Fruit fly (Drosophila melanogaster) S2 (cell line): ENCODE measurements around the gene fax.

ENCODE experiments used
- CG8478 ChIP-seq: fragments of >200 bp; optimal IDR thresholded peaks from 2 replicates; lab custom pipeline; 2018
- CTCF ChIP-seq, 2 experiments: fragments of >200 bp; optimal IDR thresholded peaks; 2 replicates each; lab custom pipeline; 2018

fax gene

DNA sequence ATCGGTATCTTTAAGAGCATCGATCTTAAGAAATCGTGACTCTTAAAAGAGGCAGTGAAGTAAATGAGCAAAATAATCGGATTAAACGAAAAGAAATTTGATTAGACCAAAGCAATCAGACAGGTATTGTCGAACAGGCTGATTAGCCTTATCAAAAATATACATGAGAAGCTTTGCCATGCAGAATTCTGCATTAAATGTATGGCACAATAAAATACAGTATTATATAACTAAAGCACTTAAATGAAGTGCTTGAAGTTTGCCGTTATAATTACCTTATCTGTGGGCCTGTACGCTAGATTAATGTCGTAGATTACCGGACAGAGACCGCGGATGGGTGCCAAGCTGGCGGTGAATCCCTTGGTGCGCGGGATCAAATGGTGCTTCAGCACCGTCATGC is 28.6 kb downstream of the fax start:
- no peak for TF ChIP-seq CTCF (optimal IDR thresholded peaks at IDR 0.05; lab: Kevin White, UChicago)
- TF ChIP-seq CG8478 (lab: Kevin White, UChicago), result no peak

DNA sequence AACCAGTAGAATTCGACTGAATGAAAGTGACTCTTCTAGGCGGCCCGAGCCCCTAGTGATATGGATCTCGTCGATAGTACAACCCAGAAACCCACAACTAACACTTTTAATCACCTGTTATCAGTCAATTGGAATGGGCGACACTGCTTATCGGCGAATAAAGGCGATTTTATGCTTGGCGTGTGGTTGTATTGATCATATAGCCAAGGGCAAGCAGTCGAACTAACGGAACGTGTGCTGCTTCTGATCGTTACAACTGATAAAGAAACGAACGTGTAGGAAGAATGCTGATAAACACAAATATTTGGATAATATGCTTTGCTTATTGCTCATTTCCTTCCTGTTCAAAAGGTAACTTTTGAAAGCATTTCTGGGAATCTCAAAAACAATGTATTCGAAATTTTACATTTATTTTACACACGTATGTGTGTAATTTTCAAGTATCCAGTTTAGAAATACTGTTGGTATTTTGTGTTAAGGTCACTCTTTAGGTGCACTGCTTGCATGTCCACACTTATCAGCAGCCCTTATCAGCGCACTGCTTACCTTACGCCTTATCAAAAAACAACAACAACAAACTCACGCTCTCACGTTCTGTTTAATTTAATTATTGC is 30.3 kb downstream of the fax start, which contains the start of gene Agpat4:
Gene Agpat4 (minus strand): TSS at position 387 of the 614 bp plus-strand sequence.
- TF ChIP-seq CTCF (optimal IDR thresholded peaks at IDR 0.05; lab: Kevin White, UChicago), result peak in 1 of 2 experiments; percentile 33
- no peak for TF ChIP-seq CG8478 (lab: Kevin White, UChicago)

DNA sequence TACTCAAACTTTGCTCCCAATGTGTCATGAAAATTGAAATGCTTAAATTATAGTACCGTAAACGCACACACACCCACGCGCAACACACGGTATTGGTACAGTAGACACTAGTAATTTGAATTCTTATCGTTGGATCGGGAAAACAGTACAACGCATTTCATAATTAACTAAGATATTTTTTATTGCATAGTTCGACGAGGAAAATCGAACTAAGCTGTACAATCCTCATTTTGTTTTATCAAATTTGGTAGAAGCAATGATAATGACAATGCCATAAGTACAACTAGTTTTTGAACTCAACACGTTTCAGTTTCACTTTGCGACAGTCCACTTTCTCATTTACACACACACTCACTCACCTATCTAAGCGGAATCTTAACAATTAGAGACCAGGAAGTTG is 30.9 kb downstream of the fax start:
- TF ChIP-seq CTCF (optimal IDR thresholded peaks at IDR 0.05; lab: Kevin White, UChicago), result no peak
- no peak for TF ChIP-seq CG8478 (lab: Kevin White, UChicago)

DNA sequence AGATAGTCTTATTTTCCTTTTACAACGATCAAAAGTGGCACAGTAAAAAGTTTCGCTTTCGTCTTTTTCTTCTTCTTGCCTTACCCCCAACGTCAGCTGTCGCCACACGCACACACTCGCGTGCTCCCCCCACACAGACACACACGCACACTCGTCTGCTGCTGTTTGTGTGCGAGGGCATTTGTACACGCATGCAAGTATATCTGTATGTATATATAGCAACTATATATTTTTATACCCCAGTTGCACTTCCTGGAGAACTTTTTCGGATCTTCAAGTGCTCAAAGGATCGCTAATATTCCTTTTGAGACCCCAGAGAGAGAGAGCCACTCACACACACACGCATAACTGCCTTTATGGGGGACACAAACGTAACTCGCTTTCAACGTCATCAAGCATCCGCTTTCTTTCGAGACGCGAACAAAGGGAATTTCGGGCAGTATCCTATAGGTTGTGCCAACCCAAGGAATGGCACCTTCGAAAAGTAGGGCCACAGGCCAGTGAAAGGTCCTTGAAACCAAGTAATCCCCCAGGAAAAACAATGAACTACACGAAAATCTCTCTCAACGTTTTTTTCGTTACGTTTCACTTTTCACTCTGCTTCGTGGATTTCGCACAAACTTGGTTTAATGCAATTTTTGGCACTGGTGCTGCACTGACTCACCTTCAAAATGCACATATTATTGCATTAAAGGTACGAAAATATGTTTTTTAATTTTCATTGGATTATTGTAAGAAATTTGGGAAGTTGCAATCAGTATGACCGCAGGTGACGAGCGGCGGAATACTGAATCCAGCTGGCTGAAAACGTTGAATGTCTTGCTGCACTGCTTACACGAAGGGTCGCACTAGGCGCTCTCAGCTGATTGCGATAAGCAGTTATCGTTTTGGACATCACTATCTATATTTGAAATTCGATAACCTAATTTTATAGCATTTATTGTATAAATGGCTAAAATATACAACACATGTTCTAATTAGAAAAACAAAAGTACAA is 33.6 kb downstream of the fax start, which contains the start of gene roq:
Gene roq (minus strand): TSS at position 799 of the 997 bp plus-strand sequence.
- TF ChIP-seq CG8478 (lab: Kevin White, UChicago) (no peak), CTCF (optimal IDR thresholded peaks at IDR 0.05; lab: Kevin White, UChicago) (peak; percentile 15 to 44)

DNA sequence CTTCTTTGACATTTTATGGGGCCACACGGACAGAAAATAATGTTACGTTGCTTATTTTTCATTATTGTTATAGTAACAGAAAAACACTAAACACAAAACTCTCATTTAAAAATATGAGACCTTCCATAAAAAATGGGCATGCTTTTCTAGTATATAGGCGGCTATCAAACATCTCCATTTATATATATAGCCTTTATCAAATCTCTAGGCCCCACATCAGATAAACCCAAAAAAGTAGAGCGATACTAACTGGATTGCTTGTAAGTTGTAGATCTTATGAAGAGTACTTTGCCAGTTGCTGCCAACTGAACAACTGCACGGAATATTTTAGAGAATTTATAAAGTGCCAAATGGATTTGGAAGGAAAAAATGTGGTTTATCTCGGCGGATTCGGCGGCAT is 42.1 kb downstream of the fax start, which contains the start of gene CG18814:
Gene CG18814 (plus strand): TSS at position 301 of the 400 bp plus-strand sequence.
- TF ChIP-seq CTCF (optimal IDR thresholded peaks at IDR 0.05; lab: Kevin White, UChicago) (no peak), CG8478 (lab: Kevin White, UChicago) (no peak)

DNA sequence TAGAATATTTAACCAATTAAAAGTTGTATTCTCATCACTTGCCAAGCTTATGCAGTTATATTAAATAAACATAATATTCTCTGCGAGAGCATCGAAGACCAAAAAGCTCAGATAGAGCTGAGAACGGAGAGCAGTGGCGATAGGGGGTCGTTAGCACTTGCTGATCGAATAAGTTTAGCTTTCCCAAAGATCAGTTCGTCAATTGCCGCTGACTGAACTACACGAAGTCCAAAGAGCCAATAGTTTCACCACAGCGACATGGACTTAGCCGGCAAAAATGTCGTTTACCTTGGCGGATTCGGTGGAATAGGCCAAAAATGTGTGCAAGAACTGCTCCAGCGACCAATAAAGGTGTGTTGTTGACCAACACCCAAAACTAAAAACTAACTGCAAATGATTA is 43.4 kb downstream of the fax start, which contains the start of gene CG4842:
Gene CG4842 (plus strand): TSS at position 191 of the 400 bp plus-strand sequence.
- TF ChIP-seq CG8478 (lab: Kevin White, UChicago) (no peak), CTCF (optimal IDR thresholded peaks at IDR 0.05; lab: Kevin White, UChicago) (no peak)

DNA sequence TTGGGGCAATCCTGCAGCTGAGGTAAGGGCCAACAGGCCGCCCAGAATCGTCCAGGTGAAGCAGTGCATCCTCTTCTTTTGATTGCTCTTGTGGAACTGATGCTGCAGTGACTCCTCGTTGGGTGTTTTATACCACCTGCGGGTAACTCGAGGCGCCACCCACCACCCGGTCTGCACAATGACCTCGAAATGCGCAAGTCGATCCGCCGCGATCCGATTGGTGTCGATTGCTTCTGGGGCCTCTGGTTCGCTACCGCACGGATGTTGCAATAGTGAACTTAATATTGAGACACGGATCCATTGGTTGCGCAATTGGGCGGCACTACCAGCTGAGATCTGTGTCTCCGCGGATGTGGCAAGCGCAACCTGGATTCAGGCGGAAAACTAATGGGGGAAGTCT is 44.4 kb downstream of the fax start, which contains the start of gene Cpr72Ec:
Gene Cpr72Ec (minus strand): TSS at position 101 of the 400 bp plus-strand sequence.
- no peak for TF ChIP-seq CG8478 (lab: Kevin White, UChicago)
- no peak for TF ChIP-seq CTCF (optimal IDR thresholded peaks at IDR 0.05; lab: Kevin White, UChicago)

DNA sequence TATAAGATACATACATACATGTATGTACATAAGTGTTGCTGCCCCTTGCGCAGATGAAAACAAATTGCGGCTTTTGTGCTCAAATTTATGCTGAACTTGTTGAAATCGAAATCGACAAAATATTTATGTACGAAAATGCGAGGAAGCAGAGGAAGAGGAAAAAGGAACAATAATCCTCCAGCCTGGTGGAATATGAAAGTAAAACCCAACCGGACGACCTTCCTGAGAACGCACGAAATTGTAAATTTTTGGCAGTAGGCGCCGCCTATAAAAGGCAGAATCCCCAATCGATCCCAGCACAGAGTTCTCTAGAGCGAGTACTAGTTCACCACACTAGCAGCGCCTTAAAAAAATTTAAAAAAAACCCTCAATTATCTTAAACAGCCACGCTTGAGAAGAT is 47.0 kb downstream of the fax start, which contains the start of gene Cpr72Eb:
Gene Cpr72Eb (plus strand): TSS at position 301 of the 400 bp plus-strand sequence.
- TF ChIP-seq CG8478 (lab: Kevin White, UChicago), result no peak
- no peak for TF ChIP-seq CTCF (optimal IDR thresholded peaks at IDR 0.05; lab: Kevin White, UChicago)

DNA sequence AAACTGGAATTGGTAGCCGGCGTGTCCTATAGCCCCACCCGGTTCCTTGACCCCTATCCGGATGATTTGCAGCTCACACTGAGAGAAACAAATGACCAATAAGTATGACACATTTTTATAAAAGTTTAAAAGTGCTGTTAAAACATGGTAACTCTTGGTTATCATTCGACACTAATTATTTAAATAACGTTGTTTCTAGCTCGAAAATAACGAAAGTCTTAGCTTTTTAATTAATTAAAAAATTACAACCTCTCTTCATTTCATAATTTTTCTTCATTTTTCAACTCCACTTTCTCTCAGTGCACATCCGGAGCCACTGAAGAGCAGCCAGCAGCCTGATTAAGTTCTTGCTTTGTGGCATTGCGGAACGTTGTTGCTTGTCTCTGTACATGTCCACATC is 47.4 kb downstream of the fax start:
- TF ChIP-seq CG8478 (lab: Kevin White, UChicago), result no peak
- TF ChIP-seq CTCF (optimal IDR thresholded peaks at IDR 0.05; lab: Kevin White, UChicago), result no peak

DNA sequence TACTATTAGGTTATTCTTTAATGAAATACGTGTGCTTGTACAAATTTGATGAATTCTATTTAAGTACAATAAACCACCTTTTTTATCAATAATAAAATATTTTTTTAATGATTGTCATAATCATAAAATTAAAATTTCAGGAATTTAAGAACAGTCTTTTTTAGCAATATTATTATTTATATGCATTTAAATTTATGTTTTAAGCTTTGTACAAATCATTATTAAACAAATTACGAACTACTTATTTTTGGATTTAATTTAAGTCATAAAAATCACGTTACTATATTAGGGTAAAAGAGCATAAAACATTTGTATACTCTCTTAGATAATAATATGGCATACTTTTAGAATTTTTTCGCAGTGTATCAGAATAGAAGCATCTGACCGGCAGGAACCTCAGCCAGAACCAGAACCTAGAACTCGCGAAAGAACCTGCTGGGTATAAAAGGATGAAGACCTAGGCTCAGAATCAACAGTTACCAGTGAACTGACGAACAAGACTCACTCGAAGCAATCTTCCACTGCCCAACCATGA is 49.4 kb downstream of the fax start, which contains the start of gene Cpr72Ea:
Gene Cpr72Ea (plus strand): TSS at position 485 of the 535 bp plus-strand sequence.
- TF ChIP-seq CTCF (optimal IDR thresholded peaks at IDR 0.05; lab: Kevin White, UChicago), result no peak
- no peak for TF ChIP-seq CG8478 (lab: Kevin White, UChicago)

DNA sequence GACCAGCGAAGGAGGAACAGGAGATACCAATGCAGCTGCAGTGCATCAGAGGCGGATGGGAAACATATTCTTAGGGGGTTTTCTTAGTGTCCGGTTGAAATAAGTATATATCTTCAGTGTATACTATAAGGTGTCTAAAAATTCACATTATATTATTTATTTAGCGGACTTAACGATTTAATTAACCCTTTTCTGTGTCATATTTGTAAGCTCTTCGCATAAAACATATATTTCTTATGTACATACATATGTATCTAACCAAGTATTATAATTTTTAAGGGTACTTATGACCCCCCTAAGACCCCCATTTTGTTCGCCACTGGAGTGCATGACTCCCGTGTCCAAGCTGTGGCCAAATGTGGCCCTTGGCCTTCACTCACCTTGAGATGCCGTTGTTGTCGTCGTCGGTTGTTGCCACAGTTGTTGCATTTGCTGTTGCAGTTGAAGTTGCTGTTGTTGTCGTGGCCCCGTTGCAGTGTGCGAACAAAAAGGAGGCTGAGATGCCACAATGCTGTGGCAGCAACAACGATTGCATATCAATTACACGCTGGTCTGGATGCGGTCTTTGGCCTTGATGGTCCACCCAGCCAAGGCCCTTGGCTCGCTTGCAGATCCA is 50.3 kb downstream of the fax start:
- no peak for TF ChIP-seq CTCF (optimal IDR thresholded peaks at IDR 0.05; lab: Kevin White, UChicago)
- TF ChIP-seq CG8478 (lab: Kevin White, UChicago), result no peak

DNA sequence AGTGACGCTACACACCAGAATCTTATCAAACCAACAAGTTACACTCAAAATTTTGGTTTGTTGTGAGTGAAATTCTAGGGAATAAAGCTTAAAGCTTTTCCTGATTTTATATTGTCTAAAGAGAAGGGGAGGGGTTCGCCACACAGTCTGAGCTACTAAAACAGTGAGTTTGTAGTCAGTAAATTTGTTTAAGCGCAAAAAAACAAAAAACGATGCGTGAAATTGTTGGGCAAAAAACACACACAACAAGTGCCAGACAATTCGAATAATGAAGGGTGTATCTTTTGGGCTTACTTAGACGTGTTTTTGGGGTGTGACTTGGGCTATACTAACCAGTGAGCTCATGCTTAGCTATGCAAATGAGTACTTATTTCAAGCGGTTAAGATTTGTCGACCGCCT is 51.8 kb downstream of the fax start:
- TF ChIP-seq CTCF (optimal IDR thresholded peaks at IDR 0.05; lab: Kevin White, UChicago) (no peak), CG8478 (lab: Kevin White, UChicago) (no peak)

DNA sequence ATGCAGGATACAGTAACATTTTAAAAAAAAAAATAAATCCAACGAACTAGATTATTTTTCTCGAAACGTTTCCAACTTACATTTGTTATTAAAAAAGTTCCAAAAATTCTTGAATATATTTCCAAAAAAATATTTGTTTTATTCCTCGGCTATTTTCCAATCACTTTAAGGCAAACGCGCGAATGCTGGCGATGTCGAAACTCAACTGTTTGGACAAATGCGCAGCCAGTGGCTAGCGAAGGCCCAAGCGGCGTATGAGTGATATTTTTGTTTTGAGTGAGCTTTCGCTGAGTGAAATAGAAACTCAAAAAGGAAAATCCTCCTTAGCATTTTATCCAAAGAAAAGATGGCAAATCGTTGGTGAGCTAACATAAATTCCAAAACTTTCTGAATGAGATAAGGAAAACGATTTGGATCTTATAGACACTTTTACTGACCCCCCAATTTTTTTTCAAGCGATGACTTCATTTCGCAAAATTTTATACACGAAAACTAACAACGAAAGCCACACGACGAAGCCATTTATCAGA is 52.3 kb downstream of the fax start, which contains the start of gene ringer:
Gene ringer (minus strand): TSS at position 210 of the 530 bp plus-strand sequence.
- TF ChIP-seq CG8478 (lab: Kevin White, UChicago) (no peak), CTCF (optimal IDR thresholded peaks at IDR 0.05; lab: Kevin White, UChicago) (no peak)
